Fruit fly (Drosophila melanogaster) whole organism: Measurements from ENCODE around the gene Ice2.

Experiments
- CG8478 ChIP-seq: fragments of >200 bp; optimal IDR thresholded peaks from 2 replicates; lab custom pipeline; 2018; ENCODE audit warnings: inconsistent platforms
- Dll ChIP-seq: fragments of >200 bp; optimal IDR thresholded peaks from 2 replicates; lab custom pipeline; 2017
- EcR ChIP-seq, 2 experiments: fragments of >200 bp; optimal IDR thresholded peaks; 2 replicates each; lab custom pipeline; 2017; ENCODE audit warnings: missing biosample characterization in 2 of 2, missing genetic modification characterization in 2 of 2, missing genetic modification reagents in 2 of 2
- pan ChIP-seq: fragments of >200 bp; optimal IDR thresholded peaks from 2 replicates; lab custom pipeline; 2017
- psq ChIP-seq: fragments of >200 bp; optimal IDR thresholded peaks from 2 replicates; lab custom pipeline; 2017
- usp ChIP-seq: fragments of >200 bp; optimal IDR thresholded peaks from 2 replicates; lab custom pipeline; 2017; ENCODE audit warnings: missing biosample characterization, missing genetic modification characterization, mixed read lengths

dm6 chr3R:21169525-21170149, 39.6 kb downstream of the Ice2 start:
- TF ChIP-seq psq (lab: Kevin White, UChicago) (no peak), pan (lab: Kevin White, UChicago) (no peak), usp (GFP tag; lab: Kevin White, UChicago) (no peak), EcR (GFP tag; optimal IDR thresholded peaks at IDR 0.05; lab: Kevin White, UChicago) (no peak), Dll (lab: Kevin White, UChicago) (no peak), CG8478 (lab: Kevin White, UChicago) (no peak)
